Worm (Caenorhabditis elegans) whole organism, L1 larva: ENCODE data around the gene aqp-7.

Source experiments
- alr-1 ChIP-seq: fragments of 200-800 bp; sonication (Bioruptor generic); optimal IDR thresholded peaks from 2 replicates; lab custom pipeline; 2018; ENCODE audit warnings: borderline replicate concordance, mild to moderate bottlenecking, missing genetic modification characterization, missing compliant biosample characterization
- ama-1 ChIP-seq: fragments of 150-350 bp; optimal IDR thresholded peaks from 2 replicates; lab custom pipeline; 2014
- ceh-82 ChIP-seq, 3 experiments: fragments of 150-350 bp in 1 of 3; sonication (generic microtip) in 2 of 3; optimal IDR thresholded peaks; 2 replicates each; lab custom pipeline; 2014 to 2017; ENCODE audit warnings: missing biosample characterization in 3 of 3, missing genetic modification characterization in 3 of 3
- fkh-10 ChIP-seq: sonication (generic microtip); optimal IDR thresholded peaks from 2 replicates; lab custom pipeline; 2017; ENCODE audit warnings: missing biosample characterization, missing genetic modification reagents, missing genetic modification characterization
- grh-1 ChIP-seq: fragments of 200-800 bp; sonication (Bioruptor generic); IDR thresholded peaks from 2 replicates; pipeline ENCODE4 v1.3.6; 2022; ENCODE audit warnings: missing genetic modification reagents, missing genetic modification characterization, missing compliant biosample characterization
- hpl-2 ChIP-seq: fragments of 150-350 bp; optimal IDR thresholded peaks from 2 replicates; lab custom pipeline; 2014; ENCODE audit warnings: missing biosample characterization, missing genetic modification reagents, missing genetic modification characterization
- nhr-11 ChIP-seq: fragments of 150-350 bp; optimal IDR thresholded peaks from 2 replicates; lab custom pipeline; 2014; ENCODE audit warnings: missing biosample characterization, missing genetic modification characterization
- nhr-77 ChIP-seq: fragments of 150-350 bp; optimal IDR thresholded peaks from 2 replicates; lab custom pipeline; 2014; ENCODE audit warnings: missing biosample characterization, missing genetic modification characterization
- pax-3 ChIP-seq: fragments of 200-800 bp; sonication (Bioruptor generic); optimal IDR thresholded peaks from 2 replicates; lab custom pipeline; 2018; ENCODE audit warnings: mild to moderate bottlenecking, missing genetic modification characterization, moderate library complexity, missing compliant biosample characterization
- unc-86 ChIP-seq: sonication (generic microtip); optimal IDR thresholded peaks from 2 replicates; lab custom pipeline; 2016; ENCODE audit warnings: missing genetic modification characterization, missing compliant biosample characterization

ce11 chrX:2976148-2976547 lies 48.7 kb upstream of the aqp-7 start, which contains the start of gene aakg-3:
- no peak for TF ChIP-seq pax-3 (tag; lab: Kevin White, UChicago)
- no peak for TF ChIP-seq grh-1 (GFP tag; lab: Robert Waterston, UW)
- TF ChIP-seq alr-1 (tag; lab: Kevin White, UChicago), result no peak
- TF ChIP-seq nhr-11 (tag; lab: Kevin White, UChicago), result no peak
- no peak for TF ChIP-seq hpl-2
- no peak for TF ChIP-seq unc-86
- no peak for TF ChIP-seq ceh-82 (tag; optimal IDR thresholded peaks at IDR 0.05; lab: Kevin White, UChicago)
- no peak for TF ChIP-seq nhr-77 (tag; lab: Kevin White, UChicago)
- TF ChIP-seq fkh-10 (GFP tag; lab: Kevin White, UChicago), result no peak
- no peak for TF ChIP-seq ama-1 (lab: Kevin White, UChicago)
